Fruit fly (Drosophila melanogaster): ENCODE measurements around the gene Art9.

DNA sequence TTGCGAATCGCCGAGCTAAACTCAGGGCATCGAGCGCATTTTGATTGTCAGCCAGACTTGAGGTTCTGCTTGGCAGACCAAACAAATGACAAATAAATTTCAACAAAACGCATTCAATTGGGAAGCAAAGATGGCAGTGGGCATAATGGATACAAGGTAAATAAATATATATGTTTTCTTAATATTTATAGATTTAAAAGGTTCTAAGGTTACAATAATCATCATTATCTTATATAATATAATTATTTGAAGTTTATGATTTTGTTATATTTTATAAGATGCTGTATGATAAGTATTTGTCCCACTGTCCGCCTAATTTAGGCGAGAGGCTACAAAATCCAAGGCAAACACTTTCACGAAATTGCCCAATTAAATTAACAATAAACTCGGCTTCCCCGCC lies 25.2 kb downstream of the Art9 start:
- TF ChIP-seq psq (optimal IDR thresholded peaks at IDR 0.05): no peak
- no peak for TF ChIP-seq h (optimal IDR thresholded peaks at IDR 0.05)
- TF ChIP-seq Sin3A (optimal IDR thresholded peaks at IDR 0.05): no peak
- TF ChIP-seq Myc (optimal IDR thresholded peaks at IDR 0.05): no peak
